Worm (Caenorhabditis elegans): ENCODE data around the gene lgc-25.

ce11 chrX:14194251-14194650 is 32.7 kb upstream of the lgc-25 start:
- no peak for TF ChIP-seq pha-4 (tag; optimal IDR thresholded peaks at IDR 0.05)
- no peak for TF ChIP-seq zag-1 (tag; optimal IDR thresholded peaks at IDR 0.05)
- no peak for TF ChIP-seq ceh-16 (tag; optimal IDR thresholded peaks at IDR 0.05)
- no peak for TF ChIP-seq snpc-4 (tag; optimal IDR thresholded peaks at IDR 0.05)

Measured in whole organism, L3 larva.